Worm (Caenorhabditis elegans) whole organism, L3 larva: ENCODE data around the gene lmp-2.

Source experiments
- ZK546.5 ChIP-seq: sonication (generic microtip); optimal IDR thresholded peaks from 2 replicates; lab custom pipeline; 2017; ENCODE audit warnings: missing biosample characterization, missing genetic modification characterization
- aly-2 ChIP-seq: fragments of 150-350 bp; optimal IDR thresholded peaks from 2 replicates; lab custom pipeline; 2014; ENCODE audit warnings: missing biosample characterization, missing genetic modification characterization
- ama-1 ChIP-seq: fragments of 150-350 bp; optimal IDR thresholded peaks from 2 replicates; lab custom pipeline; 2018
- ceh-16 ChIP-seq: sonication (generic microtip); optimal IDR thresholded peaks from 2 replicates; lab custom pipeline; 2017; ENCODE audit warnings: missing biosample characterization, missing genetic modification characterization
- ceh-28 ChIP-seq: fragments of 150-350 bp; optimal IDR thresholded peaks from 2 replicates; lab custom pipeline; 2014; ENCODE audit warnings: missing biosample characterization, missing genetic modification reagents, missing genetic modification characterization
- ceh-82 ChIP-seq: fragments of 150-350 bp; optimal IDR thresholded peaks from 2 replicates; lab custom pipeline; 2014; ENCODE audit warnings: missing biosample characterization, missing genetic modification characterization
- ceh-9 ChIP-seq: sonication (generic microtip); optimal IDR thresholded peaks from 2 replicates; lab custom pipeline; 2018; ENCODE audit warnings: missing biosample characterization, missing genetic modification characterization
- daf-12 ChIP-seq: fragments of 150-350 bp; optimal IDR thresholded peaks from 2 replicates; lab custom pipeline; 2014; ENCODE audit warnings: missing biosample characterization, missing genetic modification reagents, missing genetic modification characterization
- egl-27 ChIP-seq: sonication (generic microtip); optimal IDR thresholded peaks from 4 replicates; lab custom pipeline; 2017; ENCODE audit warnings: missing biosample characterization, missing genetic modification reagents, missing genetic modification characterization
- egl-5 ChIP-seq: fragments of 150-350 bp; optimal IDR thresholded peaks from 2 replicates; lab custom pipeline; 2017; ENCODE audit warnings: missing biosample characterization, missing genetic modification reagents, missing genetic modification characterization, inconsistent platforms
- elt-1 ChIP-seq: fragments of 150-350 bp; optimal IDR thresholded peaks from 2 replicates; lab custom pipeline; 2014; ENCODE audit warnings: missing biosample characterization, missing genetic modification characterization
- elt-2 ChIP-seq: sonication (generic microtip); optimal IDR thresholded peaks from 2 replicates; lab custom pipeline; 2016; ENCODE audit warnings: missing genetic modification reagents, mild to moderate bottlenecking, missing genetic modification characterization, missing compliant biosample characterization
- fkh-10 ChIP-seq: sonication (generic microtip); optimal IDR thresholded peaks from 2 replicates; lab custom pipeline; 2017; ENCODE audit warnings: missing biosample characterization, missing genetic modification reagents, missing genetic modification characterization
- fkh-2 ChIP-seq: fragments of 150-350 bp; optimal IDR thresholded peaks from 2 replicates; lab custom pipeline; 2014; ENCODE audit warnings: missing biosample characterization, missing genetic modification reagents, missing genetic modification characterization
- hmg-11 ChIP-seq: sonication (generic microtip); optimal IDR thresholded peaks from 2 replicates; lab custom pipeline; 2016; ENCODE audit warnings: missing genetic modification characterization, missing compliant biosample characterization
- jun-1 ChIP-seq: fragments of 150-350 bp; optimal IDR thresholded peaks from 2 replicates; lab custom pipeline; 2014; ENCODE audit warnings: missing biosample characterization, missing genetic modification reagents, missing genetic modification characterization
- lin-15B ChIP-seq: fragments of 150-350 bp; optimal IDR thresholded peaks from 2 replicates; lab custom pipeline; 2014; ENCODE audit warnings: missing biosample characterization, missing genetic modification characterization
- lin-39 ChIP-seq: fragments of 150-350 bp; optimal IDR thresholded peaks from 2 replicates; lab custom pipeline; 2018; ENCODE audit warnings: missing biosample characterization, missing genetic modification reagents, missing genetic modification characterization
- lsy-12 ChIP-seq: sonication (generic microtip); optimal IDR thresholded peaks from 2 replicates; lab custom pipeline; 2016; ENCODE audit warnings: mild to moderate bottlenecking, missing genetic modification characterization, missing compliant biosample characterization
- mdl-1 ChIP-seq: fragments of 150-350 bp; optimal IDR thresholded peaks from 2 replicates; lab custom pipeline; 2014; ENCODE audit warnings: missing biosample characterization, missing genetic modification characterization
- nfya-1 ChIP-seq: sonication (generic microtip); optimal IDR thresholded peaks from 2 replicates; lab custom pipeline; 2017; ENCODE audit warnings: missing genetic modification characterization, mild to moderate bottlenecking, missing compliant biosample characterization, antibody characterized with exemption, moderate library complexity; ENCODE audit not compliant: insufficient read depth
- nhr-11 ChIP-seq: fragments of 150-350 bp; optimal IDR thresholded peaks from 2 replicates; lab custom pipeline; 2014; ENCODE audit warnings: missing biosample characterization, missing genetic modification characterization
- nhr-12 ChIP-seq: fragments of 150-350 bp; optimal IDR thresholded peaks from 2 replicates; lab custom pipeline; 2014; ENCODE audit warnings: missing biosample characterization, missing genetic modification characterization
- nhr-237 ChIP-seq: fragments of 150-350 bp; optimal IDR thresholded peaks from 2 replicates; lab custom pipeline; 2014; ENCODE audit warnings: missing biosample characterization, missing genetic modification characterization
- nhr-25 ChIP-seq: sonication (generic microtip); optimal IDR thresholded peaks from 2 replicates; lab custom pipeline; 2017; ENCODE audit warnings: missing biosample characterization, missing genetic modification characterization
- nhr-28 ChIP-seq: fragments of 150-350 bp; optimal IDR thresholded peaks from 2 replicates; lab custom pipeline; 2014; ENCODE audit warnings: missing biosample characterization, missing genetic modification characterization
- nhr-67 ChIP-seq: fragments of 150-350 bp; optimal IDR thresholded peaks from 2 replicates; lab custom pipeline; 2014; ENCODE audit warnings: missing biosample characterization, missing genetic modification characterization
- nhr-76 ChIP-seq: fragments of 150-350 bp; sonication (generic microtip); optimal IDR thresholded peaks from 5 replicates; lab custom pipeline; 2014; ENCODE audit warnings: missing biosample characterization, missing genetic modification characterization
- nhr-77 ChIP-seq: fragments of 150-350 bp; optimal IDR thresholded peaks from 2 replicates; lab custom pipeline; 2014; ENCODE audit warnings: missing biosample characterization, missing genetic modification characterization
- pha-4 ChIP-seq: fragments of 150-350 bp; optimal IDR thresholded peaks from 2 replicates; lab custom pipeline; 2014; ENCODE audit warnings: missing biosample characterization, missing genetic modification reagents, missing genetic modification characterization
- pqm-1 ChIP-seq: fragments of 150-350 bp; optimal IDR thresholded peaks from 2 replicates; lab custom pipeline; 2017; ENCODE audit warnings: missing biosample characterization, missing genetic modification characterization, inconsistent platforms
- sea-2 ChIP-seq: fragments of 150-350 bp; sonication (generic microtip); optimal IDR thresholded peaks from 4 replicates; lab custom pipeline; 2014; ENCODE audit warnings: missing biosample characterization, missing genetic modification reagents, missing genetic modification characterization
- skn-1 ChIP-seq: fragments of 150-350 bp; optimal IDR thresholded peaks from 2 replicates; lab custom pipeline; 2014; ENCODE audit warnings: missing biosample characterization, missing genetic modification characterization
- snpc-4 ChIP-seq: fragments of 150-350 bp; optimal IDR thresholded peaks from 2 replicates; lab custom pipeline; 2014; ENCODE audit warnings: missing biosample characterization, missing genetic modification characterization
- tbx-2 ChIP-seq: sonication (generic microtip); optimal IDR thresholded peaks from 2 replicates; lab custom pipeline; 2016; ENCODE audit warnings: mild to moderate bottlenecking, missing genetic modification characterization, missing compliant biosample characterization
- unc-39 ChIP-seq: sonication (generic microtip); optimal IDR thresholded peaks from 4 replicates; lab custom pipeline; 2017; ENCODE audit warnings: missing biosample characterization, missing genetic modification characterization
- unc-62 ChIP-seq: fragments of 150-350 bp; sonication (generic microtip); optimal IDR thresholded peaks from 4 replicates; lab custom pipeline; 2014; ENCODE audit warnings: missing biosample characterization, missing genetic modification reagents, missing genetic modification characterization
- ztf-11 ChIP-seq: fragments of 150-350 bp; optimal IDR thresholded peaks from 2 replicates; lab custom pipeline; 2014; ENCODE audit warnings: missing biosample characterization, missing genetic modification characterization
- ztf-4 ChIP-seq: fragments of 150-350 bp; optimal IDR thresholded peaks from 2 replicates; lab custom pipeline; 2014; ENCODE audit warnings: missing biosample characterization, missing genetic modification characterization

The lmp-2 gene

ce11 chrX:1120326-1120725 lies 5.1 kb upstream of the lmp-2 start:
- TF ChIP-seq lsy-12 (tag; lab: Kevin White, UChicago) (no peak), fkh-2 (tag; lab: Kevin White, UChicago) (no peak), nhr-25 (no peak), ceh-16 (tag; lab: Kevin White, UChicago) (no peak), nhr-67 (tag; lab: Kevin White, UChicago) (no peak), nfya-1 (peak; percentile 55), nhr-28 (tag; lab: Kevin White, UChicago) (no peak), elt-1 (tag; lab: Kevin White, UChicago) (no peak), fkh-10 (GFP tag; lab: Kevin White, UChicago) (no peak), lin-39 (tag; lab: Kevin White, UChicago) (peak; percentile 29), tbx-2 (no peak), hmg-11 (tag; lab: Kevin White, UChicago) (peak; percentile 40), nhr-76 (tag; lab: Kevin White, UChicago) (no peak), egl-27 (tag; lab: Kevin White, UChicago) (no peak), egl-5 (peak; percentile 21), pha-4 (tag; lab: Kevin White, UChicago) (no peak), daf-12 (tag; lab: Kevin White, UChicago) (no peak)

ce11 chrX:1121575-1121974 lies 3.8 kb upstream of the lmp-2 start:
- TF ChIP-seq tbx-2: no peak
- TF ChIP-seq ama-1: no peak
- TF ChIP-seq ceh-82 (tag; lab: Kevin White, UChicago): no peak
- no peak for TF ChIP-seq lin-39 (tag; lab: Kevin White, UChicago)
- no peak for TF ChIP-seq ztf-11 (tag; lab: Kevin White, UChicago)
- no peak for TF ChIP-seq mdl-1 (tag; lab: Kevin White, UChicago)
- TF ChIP-seq pha-4 (tag; lab: Kevin White, UChicago): no peak
- TF ChIP-seq lin-15B (tag; lab: Kevin White, UChicago): no peak
- TF ChIP-seq ceh-9: no peak
- TF ChIP-seq ztf-4: no peak

- TF ChIP-seq ama-1 (peak; percentile 7), nhr-25 (peak; percentile 14), unc-62 (peak; percentile 18), nhr-12 (tag; lab: Kevin White, UChicago) (no peak), snpc-4 (tag; lab: Kevin White, UChicago) (no peak), nhr-237 (tag; lab: Kevin White, UChicago) (no peak), elt-1 (tag; lab: Kevin White, UChicago) (peak; percentile 87), tbx-2 (no peak), ZK546.5 (no peak), nhr-67 (tag; lab: Kevin White, UChicago) (no peak), egl-5 (peak; percentile 64), nfya-1 (peak; percentile 61), nhr-11 (tag; lab: Kevin White, UChicago) (no peak), sea-2 (GFP tag; lab: Kevin White, UChicago) (no peak), lin-39 (tag; lab: Kevin White, UChicago) (peak; percentile 28), egl-27 (tag; lab: Kevin White, UChicago) (no peak)
Observed at ce11 chrX:1122198-1122597, 3.2 kb upstream of the lmp-2 start.

- TF ChIP-seq ztf-11 (tag; lab: Kevin White, UChicago): no peak
- peak; percentile 3 for TF ChIP-seq nhr-25
- no peak for TF ChIP-seq ceh-28 (tag; lab: Kevin White, UChicago)
- no peak for TF ChIP-seq nhr-67 (tag; lab: Kevin White, UChicago)
- no peak for TF ChIP-seq pqm-1
Observed at ce11 chrX:1123471-1123870, 1.9 kb upstream of the lmp-2 start.

ce11 chrX:1124146-1124545 lies 1.3 kb upstream of the lmp-2 start, which contains the start of gene C05D9.9:
TSS of gene C05D9.9 (minus strand) at chrX:1124246.
- TF ChIP-seq mdl-1 (tag; lab: Kevin White, UChicago) (no peak), nhr-77 (tag; lab: Kevin White, UChicago) (no peak), aly-2 (tag; lab: Kevin White, UChicago) (no peak), pqm-1 (no peak), sea-2 (GFP tag; lab: Kevin White, UChicago) (no peak), jun-1 (tag; lab: Kevin White, UChicago) (no peak), unc-39 (tag; lab: Kevin White, UChicago) (no peak), lin-39 (tag; lab: Kevin White, UChicago) (no peak), elt-2 (no peak), fkh-2 (tag; lab: Kevin White, UChicago) (no peak), hmg-11 (tag; lab: Kevin White, UChicago) (no peak), skn-1 (tag; lab: Kevin White, UChicago) (no peak), snpc-4 (tag; lab: Kevin White, UChicago) (no peak)
